Fruit fly (Drosophila melanogaster) whole organism, wandering third instar larva: Measurements from ENCODE around the gene MAGE.
A peak's percentile ranks its signal among the peaks of the same experiment; 100 is the strongest.

Experiments
- Hnf4 ChIP-seq: fragments of 200-800 bp; sonication (Bioruptor generic); optimal IDR thresholded peaks from 2 replicates; lab custom pipeline; 2016; ENCODE audit warnings: missing biosample characterization, mild to moderate bottlenecking, missing genetic modification characterization
- br ChIP-seq: fragments of 200-800 bp; sonication (Bioruptor generic); optimal IDR thresholded peaks from 2 replicates; lab custom pipeline; 2016; ENCODE audit warnings: missing biosample characterization, missing genetic modification characterization
- h ChIP-seq: fragments of 200-800 bp; sonication (Bioruptor generic); optimal IDR thresholded peaks from 3 replicates; lab custom pipeline; 2016; ENCODE audit warnings: missing biosample characterization, mild to moderate bottlenecking, missing genetic modification characterization
- sage ChIP-seq: fragments of 200-800 bp; sonication (Bioruptor generic); optimal IDR thresholded peaks from 2 replicates; lab custom pipeline; 2016; ENCODE audit warnings: missing biosample characterization, mild to moderate bottlenecking, missing genetic modification characterization
- usp ChIP-seq: fragments of >200 bp; optimal IDR thresholded peaks from 2 replicates; lab custom pipeline; 2017; ENCODE audit warnings: missing biosample characterization, missing genetic modification characterization

- no peak for TF ChIP-seq sage (GFP tag; lab: Kevin White, UChicago)
- no peak for TF ChIP-seq usp (GFP tag; lab: Kevin White, UChicago)
- TF ChIP-seq h: peak; percentile 91
- peak; percentile 80 for TF ChIP-seq br (GFP tag; lab: Kevin White, UChicago)
- no peak for TF ChIP-seq Hnf4 (GFP tag; lab: Kevin White, UChicago)
Measured at dm6 chr3R:7144245-7144904, 10.6 kb downstream of the MAGE start, which contains the start of the genes CG14610 and CG2656.
